Worm (Caenorhabditis elegans) whole organism, L3 larva: ENCODE measurements around the gene Y82E9BR.8.

Source experiments
- ceh-16 ChIP-seq: sonication (generic microtip); optimal IDR thresholded peaks from 2 replicates; lab custom pipeline; 2017; ENCODE audit warnings: missing biosample characterization, missing genetic modification characterization
- lin-15B ChIP-seq: fragments of 150-350 bp; optimal IDR thresholded peaks from 2 replicates; lab custom pipeline; 2014; ENCODE audit warnings: missing biosample characterization, missing genetic modification characterization
- nhr-237 ChIP-seq: fragments of 150-350 bp; optimal IDR thresholded peaks from 2 replicates; lab custom pipeline; 2014; ENCODE audit warnings: missing biosample characterization, missing genetic modification characterization

- TF ChIP-seq lin-15B (tag; lab: Kevin White, UChicago) (no peak), ceh-16 (tag; lab: Kevin White, UChicago) (no peak), nhr-237 (tag; lab: Kevin White, UChicago) (no peak)
These were observed 31.4 kb downstream of the Y82E9BR.8 start, which contains the start of gene Y82E9BL.18 for ce11 chrIII:1326490-1326889.
